Fruit fly (Drosophila melanogaster) whole organism, embryonic: ENCODE data around the gene Orc2.

Experiments
- Adf1 ChIP-seq: fragments of 200-800 bp; sonication (Bioruptor generic); IDR thresholded peaks from 2 replicates; pipeline ENCODE4 v1.3.6; 2022; ENCODE audit warnings: missing biosample characterization, missing genetic modification characterization
- B-H1 ChIP-seq: fragments of 200-800 bp; sonication (Bioruptor generic); IDR thresholded peaks from 3 replicates; pipeline ENCODE4 v1.3.6; 2022; ENCODE audit warnings: missing biosample characterization, missing genetic modification characterization
- BtbVII ChIP-seq: fragments of 200-800 bp; sonication (Bioruptor generic); optimal IDR thresholded peaks from 3 replicates; lab custom pipeline; 2017; ENCODE audit warnings: missing biosample characterization, mild to moderate bottlenecking, missing genetic modification characterization
- CG11398 ChIP-seq: fragments of 200-800 bp; sonication (Bioruptor generic); optimal IDR thresholded peaks from 2 replicates; lab custom pipeline; 2016; ENCODE audit warnings: missing biosample characterization, missing genetic modification characterization
- CG11456 ChIP-seq: fragments of 200-800 bp; sonication (Bioruptor generic); IDR thresholded peaks from 3 replicates; pipeline ENCODE4 v1.3.6; 2022; ENCODE audit warnings: missing biosample characterization, missing genetic modification characterization
- CG12769 ChIP-seq: fragments of 200-800 bp; sonication (Bioruptor generic); optimal IDR thresholded peaks from 2 replicates; lab custom pipeline; 2019; ENCODE audit warnings: missing biosample characterization, mild to moderate bottlenecking, missing genetic modification characterization, moderate library complexity
- CG13894 ChIP-seq: fragments of 200-800 bp; sonication (Bioruptor generic); optimal IDR thresholded peaks from 3 replicates; lab custom pipeline; 2018; ENCODE audit warnings: missing biosample characterization, mild to moderate bottlenecking, missing genetic modification characterization, moderate library complexity
- CG15269 ChIP-seq: fragments of 200-800 bp; sonication (Bioruptor generic); optimal IDR thresholded peaks from 2 replicates; lab custom pipeline; 2018; ENCODE audit warnings: missing biosample characterization, mild to moderate bottlenecking, missing genetic modification characterization, moderate library complexity
- CG2129 ChIP-seq: fragments of 200-800 bp; sonication (Bioruptor generic); IDR thresholded peaks from 2 replicates; pipeline ENCODE4 v1.3.6; 2022; ENCODE audit warnings: missing biosample characterization, missing genetic modification characterization; ENCODE audit not compliant: partially characterized antibody
- CG31365 ChIP-seq: fragments of 200-800 bp; sonication (Bioruptor generic); optimal IDR thresholded peaks from 2 replicates; lab custom pipeline; 2018; ENCODE audit warnings: missing biosample characterization, mild to moderate bottlenecking, missing genetic modification characterization
- CG3163 ChIP-seq: fragments of 200-800 bp; sonication (Bioruptor generic); optimal IDR thresholded peaks from 3 replicates; lab custom pipeline; 2016; ENCODE audit warnings: missing biosample characterization, missing genetic modification characterization
- CG3281 ChIP-seq: fragments of 200-800 bp; sonication (Bioruptor generic); optimal IDR thresholded peaks from 3 replicates; lab custom pipeline; 2017; ENCODE audit warnings: missing biosample characterization, mild to moderate bottlenecking, missing genetic modification characterization
- CG34224 ChIP-seq: fragments of 200-800 bp; sonication (Bioruptor generic); IDR thresholded peaks from 3 replicates; pipeline ENCODE4 v1.3.6; 2022; ENCODE audit warnings: missing biosample characterization, missing genetic modification characterization; ENCODE audit not compliant: partially characterized antibody
- CG6791 ChIP-seq: fragments of 200-800 bp; sonication (Bioruptor generic); IDR thresholded peaks from 3 replicates; pipeline ENCODE4 v1.3.6; 2022; ENCODE audit warnings: missing biosample characterization, missing genetic modification characterization; ENCODE audit not compliant: partially characterized antibody
- CG8924 ChIP-seq: fragments of 200-800 bp; optimal IDR thresholded peaks from 3 replicates; lab custom pipeline; 2019; ENCODE audit warnings: missing biosample characterization, mild to moderate bottlenecking, missing genetic modification characterization, moderate library complexity
- Deaf1 ChIP-seq: fragments of 200-800 bp; optimal IDR thresholded peaks from 3 replicates; lab custom pipeline; 2019; ENCODE audit warnings: missing biosample characterization, mild to moderate bottlenecking, missing genetic modification characterization, moderate library complexity
- Dll ChIP-seq: fragments of 200-800 bp; sonication (Bioruptor generic); IDR thresholded peaks from 4 replicates; pipeline ENCODE4 v1.3.6; 2022; ENCODE audit warnings: missing biosample characterization, missing genetic modification characterization; ENCODE audit not compliant: partially characterized antibody
- Eip74EF ChIP-seq, 2 experiments: fragments of 200-800 bp in 1 of 2; fragments of >200 bp in 1 of 2; sonication (Bioruptor generic) in 1 of 2; optimal IDR thresholded peaks; 2 replicates each; lab custom pipeline; 2017 to 2019; ENCODE audit warnings: missing biosample characterization in 2 of 2, missing genetic modification characterization in 2 of 2, mild to moderate bottlenecking in 1 of 2, moderate library complexity in 1 of 2
- Hand ChIP-seq: fragments of 200-800 bp; sonication (Bioruptor generic); optimal IDR thresholded peaks from 2 replicates; lab custom pipeline; 2017; ENCODE audit warnings: mild to moderate bottlenecking, missing biosample characterization, missing genetic modification reagents, missing genetic modification characterization
- Lpt ChIP-seq: fragments of >200 bp; optimal IDR thresholded peaks from 2 replicates; lab custom pipeline; 2018; ENCODE audit warnings: missing biosample characterization, missing genetic modification characterization
- Med ChIP-seq: fragments of 200-800 bp; sonication (Bioruptor generic); peaks from one replicate; lab custom pipeline; 2016; ENCODE audit warnings: missing biosample characterization, missing genetic modification characterization, mild to moderate bottlenecking, inconsistent platforms, moderate library complexity
- Meics ChIP-seq: fragments of 200-800 bp; sonication (Bioruptor generic); optimal IDR thresholded peaks from 2 replicates; lab custom pipeline; 2017; ENCODE audit warnings: missing biosample characterization, mild to moderate bottlenecking, missing genetic modification characterization
- Pdp1 ChIP-seq, 2 experiments: fragments of 200-800 bp; sonication (Bioruptor generic); optimal IDR thresholded peaks; 3 replicates each; lab custom pipeline; 2016; ENCODE audit warnings: missing biosample characterization in 2 of 2, missing genetic modification characterization in 2 of 2, mild to moderate bottlenecking in 1 of 2, moderate library complexity in 1 of 2
- Poxn ChIP-seq: fragments of 200-800 bp; sonication (Bioruptor generic); IDR thresholded peaks from 2 replicates; pipeline ENCODE4 v1.3.6; 2022; ENCODE audit warnings: missing biosample characterization, missing genetic modification characterization
- Sry-β ChIP-seq: fragments of 200-800 bp; sonication (Bioruptor generic); optimal IDR thresholded peaks from 2 replicates; lab custom pipeline; 2018; ENCODE audit warnings: missing biosample characterization, mild to moderate bottlenecking, missing genetic modification characterization, moderate library complexity
- Trl ChIP-seq, 3 experiments: fragments of >200 bp in 2 of 3; fragments of 200-800 bp in 1 of 3; sonication (Bioruptor generic) in 1 of 3; optimal IDR thresholded peaks; 2 replicates in 1 of 3; 3 replicates in 2 of 3; lab custom pipeline; 2016 to 2017; ENCODE audit warnings: missing biosample characterization in 1 of 3, missing genetic modification characterization in 1 of 3
- abd-A ChIP-seq: fragments of 200-800 bp; sonication (Bioruptor generic); optimal IDR thresholded peaks from 3 replicates; lab custom pipeline; 2019; ENCODE audit warnings: missing biosample characterization, mild to moderate bottlenecking, missing genetic modification characterization, moderate library complexity
- cg ChIP-seq: fragments of 200-800 bp; sonication (Bioruptor generic); optimal IDR thresholded peaks from 3 replicates; lab custom pipeline; 2019; ENCODE audit warnings: missing biosample characterization, mild to moderate bottlenecking, missing genetic modification characterization, moderate library complexity
- chinmo ChIP-seq: fragments of 200-800 bp; sonication (Bioruptor generic); IDR thresholded peaks from 4 replicates; pipeline ENCODE4 v1.3.6; 2022; ENCODE audit warnings: missing biosample characterization, missing genetic modification characterization; ENCODE audit not compliant: partially characterized antibody
- chn ChIP-seq: fragments of 200-800 bp; sonication (Bioruptor generic); optimal IDR thresholded peaks from 2 replicates; lab custom pipeline; 2016; ENCODE audit warnings: missing biosample characterization, missing genetic modification characterization
- ci ChIP-seq: fragments of 200-800 bp; sonication (Bioruptor generic); IDR thresholded peaks from 3 replicates; pipeline ENCODE4 v1.3.6; 2022; ENCODE audit warnings: missing biosample characterization, missing genetic modification characterization
- dm ChIP-seq: fragments of 200-800 bp; sonication (Bioruptor generic); optimal IDR thresholded peaks from 3 replicates; lab custom pipeline; 2016; ENCODE audit warnings: missing biosample characterization, missing genetic modification characterization
- gsb-n ChIP-seq: fragments of 200-800 bp; sonication (Bioruptor generic); optimal IDR thresholded peaks from 3 replicates; lab custom pipeline; 2018; ENCODE audit warnings: missing biosample characterization, mild to moderate bottlenecking, missing genetic modification characterization
- kni ChIP-seq: fragments of 200-800 bp; sonication (Bioruptor generic); optimal IDR thresholded peaks from 3 replicates; lab custom pipeline; 2017; ENCODE audit warnings: mild to moderate bottlenecking, missing biosample characterization, missing genetic modification reagents, missing genetic modification characterization
- lbe ChIP-seq: fragments of 200-800 bp; sonication (Bioruptor generic); optimal IDR thresholded peaks from 2 replicates; lab custom pipeline; 2016; ENCODE audit warnings: missing biosample characterization, mild to moderate bottlenecking, missing genetic modification characterization
- lmd ChIP-seq: fragments of 200-800 bp; sonication (Bioruptor generic); IDR thresholded peaks from 2 replicates; pipeline ENCODE4 v1.3.6; 2022; ENCODE audit warnings: missing biosample characterization, missing genetic modification characterization
- nau ChIP-seq: fragments of 200-800 bp; sonication (Bioruptor generic); optimal IDR thresholded peaks from 3 replicates; lab custom pipeline; 2017; ENCODE audit warnings: missing biosample characterization, mild to moderate bottlenecking, missing genetic modification characterization, missing genetic modification reagents
- nom ChIP-seq: fragments of 200-800 bp; sonication (Bioruptor generic); optimal IDR thresholded peaks from 2 replicates; lab custom pipeline; 2017; ENCODE audit warnings: missing biosample characterization, missing genetic modification characterization, mild to moderate bottlenecking, moderate library complexity, missing genetic modification reagents
- onecut ChIP-seq: fragments of 200-800 bp; sonication (Bioruptor generic); IDR thresholded peaks from 2 replicates; pipeline ENCODE4 v1.3.6; 2022; ENCODE audit warnings: missing biosample characterization, missing genetic modification characterization
- p53 ChIP-seq: fragments of 200-800 bp; sonication (Bioruptor generic); optimal IDR thresholded peaks from 2 replicates; lab custom pipeline; 2016; ENCODE audit warnings: missing biosample characterization, missing genetic modification characterization
- pfk ChIP-seq: fragments of 200-800 bp; sonication (Bioruptor generic); optimal IDR thresholded peaks from 2 replicates; lab custom pipeline; 2018; ENCODE audit warnings: missing biosample characterization, mild to moderate bottlenecking, missing genetic modification characterization, moderate library complexity
- pros ChIP-seq: fragments of 200-800 bp; sonication (Bioruptor generic); optimal IDR thresholded peaks from 3 replicates; lab custom pipeline; 2019; ENCODE audit warnings: missing biosample characterization, mild to moderate bottlenecking, missing genetic modification characterization, moderate library complexity
- sd ChIP-seq: fragments of 200-800 bp; sonication (Bioruptor generic); optimal IDR thresholded peaks from 3 replicates; lab custom pipeline; 2018; ENCODE audit warnings: missing biosample characterization, mild to moderate bottlenecking, missing genetic modification characterization, moderate library complexity
- tio ChIP-seq: fragments of 200-800 bp; sonication (Bioruptor generic); optimal IDR thresholded peaks from 2 replicates; lab custom pipeline; 2017; ENCODE audit warnings: missing biosample characterization, missing genetic modification characterization, inconsistent platforms
- unc-4 ChIP-seq: fragments of 200-800 bp; sonication (Bioruptor generic); IDR thresholded peaks from 2 replicates; pipeline ENCODE4 v1.3.6; 2022; ENCODE audit warnings: missing biosample characterization, missing genetic modification characterization; ENCODE audit not compliant: partially characterized antibody
- vfl ChIP-seq: fragments of 200-800 bp; sonication (Bioruptor generic); optimal IDR thresholded peaks from 2 replicates; lab custom pipeline; 2016; ENCODE audit warnings: missing biosample characterization, missing genetic modification characterization
- vvl ChIP-seq: fragments of 200-800 bp; sonication (Bioruptor generic); IDR thresholded peaks from 2 replicates; pipeline ENCODE4 v1.3.6; 2022; ENCODE audit warnings: missing biosample characterization, missing genetic modification characterization
- yki ChIP-seq: fragments of >200 bp; optimal IDR thresholded peaks from 3 replicates; lab custom pipeline; 2018

The Orc2 gene

dm6 chr3R:13976070-13976492 is 11.4 kb downstream of the Orc2 start:
- TF ChIP-seq lbe (GFP tag; lab: Kevin White, UChicago) (peak; percentile 56), p53 (GFP tag; lab: Kevin White, UChicago) (no peak), nau (GFP tag; lab: Kevin White, UChicago) (no peak), nom (GFP tag; lab: Kevin White, UChicago) (peak; percentile 25), Poxn (GFP tag; lab: Robert Waterston, UW) (no peak), CG3281 (GFP tag; lab: Kevin White, UChicago) (no peak), Adf1 (GFP tag; lab: Robert Waterston, UW) (peak; percentile 89), pros (GFP tag; lab: Kevin White, UChicago) (peak; percentile 84), CG3163 (GFP tag; lab: Kevin White, UChicago) (peak; percentile 87), Eip74EF (GFP tag; optimal IDR thresholded peaks at IDR 0.05; lab: Kevin White, UChicago) (peak in 1 of 2 experiments; percentile 20), Lpt (GFP tag; lab: Kevin White, UChicago) (no peak), Deaf1 (tag; lab: Kevin White, UChicago) (peak; percentile 92), yki (peak; percentile 37), unc-4 (GFP tag; lab: Robert Waterston, UW) (peak; percentile 30; the same call in 1 of the 2 replicates), CG8924 (peak; percentile 2), pfk (GFP tag; lab: Kevin White, UChicago) (peak; percentile 32), cg (GFP tag; lab: Kevin White, UChicago) (peak; percentile 70), CG31365 (tag; lab: Kevin White, UChicago) (no peak), Meics (GFP tag; lab: Kevin White, UChicago) (no peak), ci (GFP tag; lab: Robert Waterston, UW) (peak; percentile 71; the same call in 2 of the 3 replicates), CG15269 (tag; lab: Kevin White, UChicago) (no peak), CG6791 (GFP tag; lab: Robert Waterston, UW) (0 out of 3 replicates have a peak, but pooled peaks have one; percentile 23), vfl (GFP tag; lab: Kevin White, UChicago) (no peak), kni (GFP tag; lab: Kevin White, UChicago) (peak; percentile 92), dm (GFP tag; lab: Kevin White, UChicago) (peak; percentile 2), chn (GFP tag; lab: Kevin White, UChicago) (no peak), Dll (0 out of 4 replicates have a peak, but pooled peaks have one; percentile 35), BtbVII (GFP tag; lab: Kevin White, UChicago) (peak; percentile 66), B-H1 (no peak), onecut (GFP tag; lab: Robert Waterston, UW) (peak; percentile 47), chinmo (GFP tag; lab: Robert Waterston, UW) (peak; percentile 80; the same call in 3 of the 4 replicates), CG11398 (no peak), Sry-β (GFP tag; lab: Kevin White, UChicago) (no peak), Pdp1 (GFP tag; optimal IDR thresholded peaks at IDR 0.05; lab: Kevin White, UChicago) (peak in 1 of 2 experiments; percentile 83), vvl (GFP tag; lab: Robert Waterston, UW) (peak; percentile 9; the same call in 1 of the 2 replicates), Hand (GFP tag; lab: Kevin White, UChicago) (no peak), CG11456 (no peak), CG34224 (GFP tag; lab: Robert Waterston, UW) (peak; percentile 19; the same call in 1 of the 3 replicates), CG12769 (tag; lab: Kevin White, UChicago) (peak; percentile 68), Med (GFP tag; lab: Kevin White, UChicago) (peak; percentile 50), tio (GFP tag; lab: Kevin White, UChicago) (no peak), lmd (GFP tag; lab: Robert Waterston, UW) (no peak), sd (tag; lab: Kevin White, UChicago) (peak; percentile 24), CG2129 (GFP tag; lab: Robert Waterston, UW) (no peak), CG13894 (tag; lab: Kevin White, UChicago) (peak; percentile 17), gsb-n (tag; lab: Kevin White, UChicago) (no peak), Trl (optimal IDR thresholded peaks at IDR 0.05; lab: Kevin White, UChicago) (peak; percentile 73 to 87), Trl (GFP tag; optimal IDR thresholded peaks at IDR 0.05; lab: Kevin White, UChicago) (no peak), abd-A (peak; percentile 82)
